Fruit fly (Drosophila melanogaster) Kc167 (cell line): ENCODE measurements around the gene CG4982.

ENCODE experiments used
- Myc ChIP-seq: fragments of >200 bp; optimal IDR thresholded peaks from 2 replicates; lab custom pipeline; 2017; ENCODE audit warnings: missing external identifiers
- Sin3A ChIP-seq: fragments of >200 bp; optimal IDR thresholded peaks from 2 replicates; lab custom pipeline; 2018; ENCODE audit warnings: missing external identifiers
- h ChIP-seq: fragments of >200 bp; optimal IDR thresholded peaks from 3 replicates; lab custom pipeline; 2018; ENCODE audit warnings: missing external identifiers
- insv ChIP-seq: fragments of >200 bp; optimal IDR thresholded peaks from 3 replicates; lab custom pipeline; 2018; ENCODE audit warnings: missing external identifiers
- psq ChIP-seq: fragments of >200 bp; optimal IDR thresholded peaks from 2 replicates; lab custom pipeline; 2017; ENCODE audit warnings: missing external identifiers
- ttk ChIP-seq: sonication (Bioruptor generic); optimal IDR thresholded peaks from 2 replicates; lab custom pipeline; 2017; ENCODE audit warnings: missing external identifiers

Gene CG4982

DNA sequence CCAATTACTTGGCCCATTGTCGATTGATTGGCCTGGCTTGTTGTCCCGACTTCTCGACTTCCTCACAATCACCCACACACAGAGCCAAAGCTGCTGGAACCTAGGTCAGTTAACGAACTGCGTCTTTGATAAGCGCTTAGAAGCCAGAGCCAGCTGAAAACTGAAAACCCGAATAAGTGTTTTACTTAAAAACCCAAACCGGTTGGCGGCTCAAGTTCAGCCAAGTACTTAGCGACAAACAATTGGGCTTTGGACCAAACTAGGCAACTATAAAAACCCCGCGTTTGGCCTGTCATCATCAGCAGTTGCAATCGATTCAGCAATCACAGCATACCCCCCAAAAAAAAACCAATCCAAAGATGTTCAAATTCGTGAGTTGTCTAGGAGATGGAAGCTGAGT is 22.1 kb downstream of the CG4982 start, which contains the start of gene CG13059:
CG13059 (plus strand) TSS at position 301 of the 400 bp plus-strand sequence.
- TF ChIP-seq Myc (lab: Kevin White, UChicago), result no peak
- no peak for TF ChIP-seq insv (lab: Kevin White, UChicago)
- TF ChIP-seq psq, result no peak
- TF ChIP-seq Sin3A (lab: Kevin White, UChicago), result no peak
- TF ChIP-seq ttk (lab: Kevin White, UChicago), result no peak
- TF ChIP-seq h (lab: Kevin White, UChicago), result no peak

DNA sequence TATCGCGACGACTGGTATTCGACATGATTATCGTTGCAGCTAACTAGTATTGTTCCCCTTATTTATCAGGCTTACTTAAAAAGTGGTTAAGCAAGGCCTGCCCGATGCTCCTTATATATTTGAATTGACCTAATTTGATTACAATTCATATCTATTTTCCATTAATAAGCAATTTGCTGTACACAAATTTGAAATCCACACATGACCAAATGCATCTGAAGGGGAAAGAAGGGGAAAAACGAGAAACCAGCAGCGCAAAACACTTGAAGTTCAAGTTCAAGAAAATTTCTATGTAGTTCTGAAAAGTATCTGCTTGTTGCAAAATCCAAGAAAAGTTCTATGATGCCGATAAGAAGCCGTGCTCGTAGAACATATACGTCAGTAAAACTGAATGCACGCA is 25.4 kb downstream of the CG4982 start, which contains the start of the genes CG13040 and CG13039:
CG13040 (minus strand) TSS at position 101 of the 400 bp plus-strand sequence.
CG13039 (minus strand) TSS at position 106 of the 400 bp plus-strand sequence.
- no peak for TF ChIP-seq Sin3A (lab: Kevin White, UChicago)

DNA sequence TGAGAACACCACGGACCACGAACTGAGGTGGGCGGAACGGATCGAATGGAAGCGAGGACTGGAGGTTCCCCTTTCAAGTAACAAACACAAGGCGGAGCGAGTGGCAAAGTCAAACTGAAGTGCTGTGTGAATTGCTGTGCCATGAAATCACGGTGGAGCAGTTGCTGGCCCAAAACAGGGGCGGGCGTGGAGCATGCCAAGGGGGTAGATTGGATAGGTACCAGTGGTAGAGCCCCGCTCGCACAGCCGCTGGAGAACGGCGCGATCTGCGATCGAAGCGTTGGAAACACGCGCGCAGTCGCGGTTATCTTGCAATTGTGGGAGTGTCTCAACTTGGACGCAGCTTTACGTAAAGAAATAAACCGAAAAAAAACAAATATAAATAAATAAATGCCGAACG is 26.5 kb downstream of the CG4982 start, which contains the start of gene CG13038:
CG13038 (minus strand) TSS at position 118 of the 400 bp plus-strand sequence.
- TF ChIP-seq Sin3A (lab: Kevin White, UChicago) (no peak), ttk (lab: Kevin White, UChicago) (no peak), Myc (lab: Kevin White, UChicago) (no peak), h (lab: Kevin White, UChicago) (no peak), insv (lab: Kevin White, UChicago) (no peak), psq (no peak)

DNA sequence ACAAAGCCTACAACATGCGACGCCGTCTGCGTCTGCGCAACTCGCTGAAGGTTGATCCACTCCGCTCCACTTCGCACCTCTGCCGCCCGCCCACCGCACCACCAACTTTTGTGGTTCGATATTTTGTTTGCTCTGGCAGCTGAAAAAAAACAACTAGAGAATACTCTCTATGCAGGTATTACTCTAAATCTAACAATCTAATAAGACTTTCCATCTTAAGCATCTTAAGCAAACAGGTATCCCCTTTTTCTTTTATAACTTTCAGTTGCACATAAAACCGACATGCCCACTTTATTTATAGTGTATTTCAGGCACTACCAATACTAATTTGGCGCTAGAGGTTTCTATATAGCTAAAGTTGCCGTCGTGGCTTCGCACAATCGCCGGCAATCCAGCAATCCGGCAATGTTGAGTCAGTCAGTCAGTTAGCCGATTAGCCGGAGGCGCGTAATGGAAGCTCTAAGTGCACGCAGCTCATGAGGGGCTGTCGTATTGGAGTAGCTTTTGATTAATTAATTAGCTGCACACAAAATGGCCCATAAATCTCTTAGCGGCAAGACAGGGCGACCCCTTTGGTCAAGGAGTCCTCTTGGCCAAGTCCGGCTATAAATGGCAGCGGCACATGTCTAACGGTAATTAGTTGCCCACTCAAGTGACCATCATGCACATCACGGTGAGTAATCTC is 27.1 kb downstream of the CG4982 start, which contains the start of gene CG13058:
CG13058 (plus strand) TSS at position 635 of the 685 bp plus-strand sequence.
- TF ChIP-seq Myc (lab: Kevin White, UChicago), result no peak
- no peak for TF ChIP-seq Sin3A (lab: Kevin White, UChicago)
- no peak for TF ChIP-seq psq
- TF ChIP-seq h (lab: Kevin White, UChicago), result no peak
- TF ChIP-seq ttk (lab: Kevin White, UChicago), result no peak
- TF ChIP-seq insv (lab: Kevin White, UChicago), result no peak

DNA sequence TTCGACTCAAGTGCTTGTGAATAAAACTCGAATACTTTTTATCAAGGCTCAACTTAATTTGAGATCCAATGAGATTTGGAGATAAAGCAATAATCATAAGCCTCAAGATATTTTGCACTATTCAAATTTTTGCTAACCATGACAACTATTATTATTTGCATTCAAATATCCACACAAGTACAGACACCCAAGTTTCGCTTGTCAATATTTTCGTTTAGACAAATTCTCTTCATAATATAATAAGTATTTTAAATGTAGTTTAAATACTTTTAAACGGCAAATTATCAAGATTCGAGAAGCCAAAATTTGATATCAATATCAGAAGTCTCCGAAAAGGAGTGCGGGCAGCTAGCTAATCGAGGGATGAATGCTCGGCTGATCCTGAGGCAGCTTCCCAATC is 28.2 kb downstream of the CG4982 start, which contains the start of gene CG33061:
CG33061 (plus strand) TSS at position 301 of the 400 bp plus-strand sequence.
- TF ChIP-seq ttk (lab: Kevin White, UChicago) (no peak), psq (no peak), Sin3A (lab: Kevin White, UChicago) (no peak), Myc (lab: Kevin White, UChicago) (no peak), insv (lab: Kevin White, UChicago) (no peak), h (lab: Kevin White, UChicago) (no peak)

DNA sequence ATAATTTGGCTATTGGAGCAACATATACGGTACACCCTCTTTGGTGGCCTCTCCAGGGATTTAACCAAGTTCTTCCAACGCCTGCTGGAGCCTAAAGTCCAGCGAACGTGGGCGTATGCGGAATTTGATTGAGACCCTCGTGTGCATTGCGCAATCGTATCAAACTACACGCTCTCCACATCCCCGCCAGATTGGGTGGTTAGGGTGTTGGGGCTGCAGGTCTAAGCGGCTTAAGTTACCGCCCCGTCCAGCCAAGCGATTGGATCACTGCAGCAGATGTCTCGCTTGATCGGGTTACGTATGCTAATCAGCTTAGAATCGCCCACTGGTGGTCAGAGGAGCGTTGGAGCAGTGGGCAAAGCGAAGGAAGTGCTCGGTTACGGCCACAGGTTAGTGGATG is 29.5 kb downstream of the CG4982 start, which contains the start of gene CG33060:
CG33060 (plus strand) TSS at position 301 of the 400 bp plus-strand sequence.
- no peak for TF ChIP-seq Sin3A (lab: Kevin White, UChicago)
- no peak for TF ChIP-seq insv (lab: Kevin White, UChicago)
- TF ChIP-seq psq, result no peak
- TF ChIP-seq Myc (lab: Kevin White, UChicago), result no peak
- TF ChIP-seq ttk (lab: Kevin White, UChicago), result no peak
- no peak for TF ChIP-seq h (lab: Kevin White, UChicago)

DNA sequence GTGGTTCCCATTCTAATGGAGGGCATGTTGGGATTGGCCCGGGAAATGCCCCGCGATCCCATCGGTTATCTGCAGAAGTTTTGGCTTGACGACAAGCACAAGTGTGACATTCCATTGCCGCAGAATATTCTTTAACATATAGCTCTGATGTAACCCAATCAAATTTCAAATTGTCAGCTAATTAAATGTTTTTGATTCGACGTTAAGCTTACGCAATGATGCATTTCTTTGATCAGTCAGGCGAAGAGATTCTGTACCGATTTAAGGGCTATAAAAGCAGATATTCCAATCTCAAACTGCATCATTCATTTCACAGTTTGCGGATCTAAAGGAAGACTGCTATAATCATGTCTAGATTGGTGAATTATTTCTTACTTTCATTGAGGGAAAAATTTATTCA is 30.4 kb downstream of the CG4982 start, which contains the start of gene retinin:
retinin (plus strand) TSS at position 301 of the 400 bp plus-strand sequence.
- TF ChIP-seq insv (lab: Kevin White, UChicago), result no peak
- TF ChIP-seq ttk (lab: Kevin White, UChicago), result no peak
- TF ChIP-seq h (lab: Kevin White, UChicago), result no peak
- no peak for TF ChIP-seq Myc (lab: Kevin White, UChicago)
- TF ChIP-seq Sin3A (lab: Kevin White, UChicago), result no peak
- no peak for TF ChIP-seq psq

DNA sequence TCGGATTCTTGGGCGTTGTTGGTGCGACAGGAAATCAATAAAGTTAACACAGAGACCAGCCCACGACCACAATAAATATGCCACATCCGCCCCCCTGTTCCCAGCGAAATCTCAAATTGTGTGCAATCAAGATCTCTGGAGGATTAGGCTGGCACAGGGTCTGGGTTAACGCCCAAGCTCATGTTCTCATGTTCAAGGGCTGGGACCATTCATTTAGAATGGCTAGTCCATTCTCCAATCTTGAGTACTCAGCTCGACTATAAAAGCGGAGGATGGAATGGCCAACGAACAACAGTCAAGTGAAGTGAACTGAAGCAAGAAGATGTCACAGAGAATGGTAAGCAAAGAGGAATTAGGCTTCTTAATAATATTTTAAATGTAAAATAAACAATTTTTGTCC is 31.8 kb downstream of the CG4982 start, which contains the start of gene CG13056:
CG13056 (plus strand) TSS at position 301 of the 400 bp plus-strand sequence.
- TF ChIP-seq h (lab: Kevin White, UChicago), result no peak
- no peak for TF ChIP-seq Sin3A (lab: Kevin White, UChicago)
- no peak for TF ChIP-seq Myc (lab: Kevin White, UChicago)
- TF ChIP-seq psq, result no peak
- no peak for TF ChIP-seq insv (lab: Kevin White, UChicago)

DNA sequence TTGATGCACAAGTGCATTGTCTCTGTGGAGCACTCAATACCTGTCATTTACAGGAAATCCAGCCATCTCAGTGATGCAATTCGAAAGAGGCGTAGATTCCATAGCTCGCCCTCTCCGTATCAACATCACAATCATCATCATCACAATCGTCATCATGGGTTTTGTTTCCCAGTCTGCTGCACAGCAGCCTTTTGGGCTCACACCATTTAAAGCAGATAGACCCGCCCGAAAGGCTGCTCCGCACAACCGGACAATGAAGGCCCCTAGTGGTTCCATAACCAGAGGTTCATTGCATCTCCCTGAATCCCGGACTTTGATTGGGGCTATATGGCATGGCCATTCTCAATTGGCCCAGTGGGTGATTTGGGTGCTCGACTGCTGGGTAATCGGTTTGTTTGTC is 33.6 kb downstream of the CG4982 start:
- no peak for TF ChIP-seq psq
- TF ChIP-seq insv (lab: Kevin White, UChicago), result no peak
- no peak for TF ChIP-seq ttk (lab: Kevin White, UChicago)
- TF ChIP-seq h (lab: Kevin White, UChicago), result no peak
- no peak for TF ChIP-seq Myc (lab: Kevin White, UChicago)
- TF ChIP-seq Sin3A (lab: Kevin White, UChicago), result no peak

DNA sequence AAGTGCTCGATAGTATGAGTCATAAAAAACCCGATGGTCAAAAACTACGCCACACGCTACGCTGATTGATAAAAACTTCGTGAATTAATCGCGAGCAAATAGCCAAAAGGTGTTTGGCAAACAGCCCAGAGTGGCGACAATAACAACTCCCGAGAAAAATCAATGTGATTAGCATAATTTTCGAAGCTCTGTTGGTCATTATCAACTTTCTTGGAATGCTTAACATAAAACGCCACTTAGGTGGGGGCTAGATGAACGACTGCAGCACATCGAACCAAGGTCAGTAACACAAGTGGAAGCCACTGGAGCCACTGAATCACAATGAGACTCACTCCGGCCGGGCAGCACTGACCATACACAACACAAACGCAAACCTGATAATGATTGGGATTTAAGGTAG is 36.5 kb downstream of the CG4982 start:
- TF ChIP-seq Myc (lab: Kevin White, UChicago) (no peak), Sin3A (lab: Kevin White, UChicago) (no peak), insv (lab: Kevin White, UChicago) (no peak), ttk (lab: Kevin White, UChicago) (no peak), h (lab: Kevin White, UChicago) (no peak)

DNA sequence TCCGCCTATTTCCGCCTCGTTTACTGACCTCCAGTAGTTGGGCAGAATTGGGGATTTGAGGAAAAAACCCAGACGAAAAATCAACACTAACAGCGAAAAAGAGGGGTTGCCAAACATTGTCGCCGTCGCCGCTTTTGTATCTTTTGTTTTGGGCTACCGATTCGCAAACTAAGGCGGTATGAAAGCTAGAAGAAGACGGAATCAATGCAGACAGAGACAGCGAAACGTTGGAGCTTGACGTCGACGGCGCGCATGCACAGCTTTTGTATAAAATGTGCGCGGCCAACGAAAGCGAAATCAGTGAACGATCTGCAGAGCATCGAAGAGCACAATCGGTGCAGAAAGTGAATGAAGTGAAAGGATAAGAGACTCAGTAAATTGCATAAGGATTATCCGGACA is 37.5 kb downstream of the CG4982 start, which contains the start of gene CG4998:
CG4998 (plus strand) TSS at position 301 of the 400 bp plus-strand sequence.
- no peak for TF ChIP-seq ttk (lab: Kevin White, UChicago)
- TF ChIP-seq Sin3A (lab: Kevin White, UChicago), result no peak
- TF ChIP-seq Myc (lab: Kevin White, UChicago), result no peak
- no peak for TF ChIP-seq h (lab: Kevin White, UChicago)

DNA sequence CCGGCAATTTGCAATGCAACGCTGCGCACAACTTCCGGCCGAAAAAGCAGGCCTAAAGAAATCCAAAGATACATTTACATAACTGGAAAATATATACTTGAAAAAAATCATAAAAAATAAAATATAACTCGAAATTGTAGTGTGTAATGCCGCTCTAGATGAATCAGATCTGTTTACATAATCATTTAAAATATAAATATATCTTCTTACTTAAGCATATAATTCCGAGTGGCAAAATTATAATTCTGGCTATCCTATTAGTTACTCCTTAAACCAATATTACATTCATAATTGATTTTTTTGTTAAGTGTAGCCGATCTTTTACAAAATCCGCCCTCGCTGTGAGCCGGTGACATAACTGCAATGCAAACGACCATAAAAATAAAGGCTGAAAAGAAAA is 38.2 kb downstream of the CG4982 start:
- TF ChIP-seq insv (lab: Kevin White, UChicago) (no peak), Myc (lab: Kevin White, UChicago) (no peak), ttk (lab: Kevin White, UChicago) (no peak), Sin3A (lab: Kevin White, UChicago) (no peak), psq (no peak)
